Worm (Caenorhabditis elegans) whole organism, dauer: ENCODE measurements around the gene dep-1.

Experiments used
- unc-62 ChIP-seq: sonication (generic microtip); optimal IDR thresholded peaks from 2 replicates; lab custom pipeline; 2017; ENCODE audit warnings: missing biosample characterization, missing genetic modification reagents, missing genetic modification characterization

Gene dep-1

DNA sequence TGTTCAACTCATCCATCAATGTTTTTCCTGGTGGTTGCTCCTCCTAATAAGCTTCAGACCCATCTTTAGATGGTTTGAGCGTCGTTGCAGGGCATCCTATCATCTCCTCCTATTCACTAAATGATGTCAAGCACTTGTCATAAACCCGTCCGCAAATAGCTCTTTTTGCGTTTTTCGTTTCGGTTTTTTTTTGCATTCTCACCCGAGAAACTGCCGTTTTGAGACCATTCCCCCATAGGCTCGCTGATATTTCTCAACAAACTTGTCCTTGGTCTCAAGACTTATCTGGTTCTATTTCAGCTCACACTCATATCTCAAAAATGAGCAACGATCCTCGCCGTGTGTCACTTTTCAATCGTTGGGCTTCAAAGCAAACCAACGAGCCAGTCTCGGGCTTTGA lies 59.2 kb downstream of the dep-1 start, which contains the start of gene cal-2:
Gene cal-2, plus strand, starts transcription at position 301 of the 400 bp plus-strand sequence.
- no peak for TF ChIP-seq unc-62 (GFP tag; lab: Kevin White, UChicago)

DNA sequence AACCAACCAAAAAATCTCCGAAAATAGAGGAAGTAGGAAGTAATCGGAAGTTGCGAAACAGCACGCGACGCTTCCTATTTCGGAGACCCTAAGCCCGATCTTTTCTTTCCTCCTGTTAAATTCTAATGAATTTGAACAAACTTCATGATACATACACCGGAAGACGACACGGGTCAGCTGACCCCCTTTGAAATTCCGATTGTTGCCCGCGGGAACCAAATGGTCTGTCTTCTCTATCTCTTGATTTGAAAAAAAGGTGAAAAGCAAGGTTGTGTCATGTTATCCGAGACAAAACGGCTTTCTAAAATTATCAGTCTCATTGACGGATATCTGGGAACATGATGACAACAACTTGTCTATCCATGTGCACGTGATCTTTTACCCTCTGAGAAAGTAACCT lies 60.5 kb downstream of the dep-1 start:
- TF ChIP-seq unc-62 (GFP tag; lab: Kevin White, UChicago): no peak

- no peak for TF ChIP-seq unc-62 (GFP tag; lab: Kevin White, UChicago)
Measured at ce11 chrII:8956896-8957295, 62.7 kb downstream of the dep-1 start.
